Fruit fly (Drosophila melanogaster) whole organism, embryonic: ENCODE data around the gene CG13842.

Experiments used
- CG10366 ChIP-seq: fragments of 200-800 bp; sonication (Bioruptor generic); IDR thresholded peaks from 2 replicates; pipeline ENCODE4 v1.3.6; 2022; ENCODE audit warnings: missing biosample characterization, missing genetic modification characterization
- CG10543 ChIP-seq: fragments of 200-800 bp; sonication (Bioruptor generic); optimal IDR thresholded peaks from 3 replicates; lab custom pipeline; 2017; ENCODE audit warnings: missing biosample characterization, mild to moderate bottlenecking, missing genetic modification characterization, moderate library complexity
- CG11723 ChIP-seq: fragments of 200-800 bp; sonication (Bioruptor generic); optimal IDR thresholded peaks from 2 replicates; lab custom pipeline; 2017; ENCODE audit warnings: missing biosample characterization, mild to moderate bottlenecking, missing genetic modification characterization
- CG15011 ChIP-seq: fragments of 200-800 bp; sonication (Bioruptor generic); optimal IDR thresholded peaks from 3 replicates; lab custom pipeline; 2018; ENCODE audit warnings: missing biosample characterization, mild to moderate bottlenecking, missing genetic modification characterization
- CG15269 ChIP-seq: fragments of 200-800 bp; sonication (Bioruptor generic); optimal IDR thresholded peaks from 2 replicates; lab custom pipeline; 2018; ENCODE audit warnings: missing biosample characterization, mild to moderate bottlenecking, missing genetic modification characterization, moderate library complexity
- CG1647 ChIP-seq: fragments of 200-800 bp; sonication (Bioruptor generic); optimal IDR thresholded peaks from 3 replicates; lab custom pipeline; 2016; ENCODE audit warnings: missing biosample characterization, missing genetic modification characterization
- CG17829 ChIP-seq: fragments of 200-800 bp; optimal IDR thresholded peaks from 2 replicates; lab custom pipeline; 2019; ENCODE audit warnings: missing biosample characterization, mild to moderate bottlenecking, missing genetic modification characterization, moderate library complexity
- CG1792 ChIP-seq: fragments of 200-800 bp; sonication (Bioruptor generic); optimal IDR thresholded peaks from 2 replicates; lab custom pipeline; 2016; ENCODE audit warnings: missing biosample characterization, missing genetic modification characterization
- CG2202 ChIP-seq: fragments of 200-800 bp; sonication (Bioruptor generic); optimal IDR thresholded peaks from 2 replicates; lab custom pipeline; 2018; ENCODE audit warnings: missing biosample characterization, mild to moderate bottlenecking, missing genetic modification characterization
- CG30431 ChIP-seq: fragments of 200-800 bp; sonication (Bioruptor generic); optimal IDR thresholded peaks from 2 replicates; lab custom pipeline; 2017; ENCODE audit warnings: missing biosample characterization, missing genetic modification characterization
- CG3065 ChIP-seq: fragments of 200-800 bp; sonication (Bioruptor generic); optimal IDR thresholded peaks from 2 replicates; lab custom pipeline; 2016; ENCODE audit warnings: missing biosample characterization, missing genetic modification characterization
- CG3838 ChIP-seq: fragments of 200-800 bp; sonication (Bioruptor generic); optimal IDR thresholded peaks from 3 replicates; lab custom pipeline; 2016; ENCODE audit warnings: missing biosample characterization, missing genetic modification characterization
- CG5180 ChIP-seq: fragments of 200-800 bp; sonication (Bioruptor generic); optimal IDR thresholded peaks from 3 replicates; lab custom pipeline; 2017; ENCODE audit warnings: missing biosample characterization, missing genetic modification characterization, mild to moderate bottlenecking, moderate library complexity, missing genetic modification reagents
- CG6813 ChIP-seq: fragments of 200-800 bp; sonication (Bioruptor generic); optimal IDR thresholded peaks from 2 replicates; lab custom pipeline; 2017; ENCODE audit warnings: missing biosample characterization, missing genetic modification characterization, mild to moderate bottlenecking, moderate library complexity, missing genetic modification reagents
- CG8359 ChIP-seq: fragments of 200-800 bp; sonication (Bioruptor generic); optimal IDR thresholded peaks from 2 replicates; lab custom pipeline; 2017; ENCODE audit warnings: missing biosample characterization, mild to moderate bottlenecking, missing genetic modification characterization, borderline replicate concordance
- CG8388 ChIP-seq: fragments of 200-800 bp; sonication (Bioruptor generic); optimal IDR thresholded peaks from 2 replicates; lab custom pipeline; 2019; ENCODE audit warnings: missing biosample characterization, mild to moderate bottlenecking, missing genetic modification characterization, moderate library complexity
- CG8944 ChIP-seq: fragments of 200-800 bp; sonication (Bioruptor generic); optimal IDR thresholded peaks from 3 replicates; lab custom pipeline; 2016; ENCODE audit warnings: missing biosample characterization, missing genetic modification characterization
- Dip2 ChIP-seq: fragments of 200-800 bp; sonication (Bioruptor generic); IDR thresholded peaks from 2 replicates; pipeline ENCODE4 v1.3.6; 2022; ENCODE audit warnings: missing biosample characterization, missing genetic modification characterization
- Elba2 ChIP-seq: fragments of 200-800 bp; sonication (Bioruptor generic); optimal IDR thresholded peaks from 3 replicates; lab custom pipeline; 2016; ENCODE audit warnings: missing biosample characterization, missing genetic modification characterization
- Ets97D ChIP-seq: fragments of 200-800 bp; sonication (Bioruptor generic); optimal IDR thresholded peaks from 3 replicates; lab custom pipeline; 2016; ENCODE audit warnings: missing biosample characterization, missing genetic modification characterization
- Fer2 ChIP-seq: fragments of 200-800 bp; sonication (Bioruptor generic); optimal IDR thresholded peaks from 2 replicates; lab custom pipeline; 2018; ENCODE audit warnings: missing biosample characterization, mild to moderate bottlenecking, missing genetic modification characterization, moderate library complexity
- GATAe ChIP-seq: fragments of 200-800 bp; sonication (Bioruptor generic); conservative IDR thresholded peaks from 2 replicates; pipeline ENCODE4 v1.3.6; 2022; ENCODE audit warnings: missing biosample characterization, missing genetic modification characterization
- Hr78 ChIP-seq, 2 experiments: fragments of 200-800 bp in 1 of 2; fragments of >200 bp in 1 of 2; sonication (Bioruptor generic) in 1 of 2; optimal IDR thresholded peaks; 2 replicates each; lab custom pipeline; 2017 to 2019; ENCODE audit warnings: missing biosample characterization in 2 of 2, missing genetic modification characterization in 2 of 2, mild to moderate bottlenecking in 1 of 2, moderate library complexity in 1 of 2
- Mad ChIP-seq: fragments of 200-800 bp; sonication (Bioruptor generic); optimal IDR thresholded peaks from 2 replicates; lab custom pipeline; 2016; ENCODE audit warnings: missing biosample characterization, missing genetic modification characterization
- Max ChIP-seq: fragments of 200-800 bp; sonication (Bioruptor generic); optimal IDR thresholded peaks from 2 replicates; lab custom pipeline; 2016; ENCODE audit warnings: missing biosample characterization, mild to moderate bottlenecking, missing genetic modification characterization
- Meics ChIP-seq: fragments of 200-800 bp; sonication (Bioruptor generic); optimal IDR thresholded peaks from 2 replicates; lab custom pipeline; 2017; ENCODE audit warnings: missing biosample characterization, mild to moderate bottlenecking, missing genetic modification characterization
- Ptx1 ChIP-seq: fragments of 200-800 bp; sonication (Bioruptor generic); IDR thresholded peaks from 2 replicates; pipeline ENCODE4 v1.3.6; 2022; ENCODE audit warnings: missing biosample characterization, missing genetic modification characterization
- Sox100B ChIP-seq: fragments of 200-800 bp; sonication (Bioruptor generic); optimal IDR thresholded peaks from 3 replicates; lab custom pipeline; 2018; ENCODE audit warnings: missing biosample characterization, mild to moderate bottlenecking, missing genetic modification characterization
- ato ChIP-seq: fragments of 200-800 bp; sonication (Bioruptor generic); IDR thresholded peaks from 2 replicates; pipeline ENCODE4 v1.3.6; 2022; ENCODE audit warnings: missing biosample characterization, missing genetic modification characterization; ENCODE audit not compliant: partially characterized antibody
- bigmax ChIP-seq: fragments of 200-800 bp; sonication (Bioruptor generic); optimal IDR thresholded peaks from 2 replicates; lab custom pipeline; 2018; ENCODE audit warnings: missing biosample characterization, mild to moderate bottlenecking, missing genetic modification characterization
- cwo ChIP-seq: fragments of 200-800 bp; sonication (Bioruptor generic); optimal IDR thresholded peaks from 3 replicates; lab custom pipeline; 2017; ENCODE audit warnings: missing biosample characterization, missing genetic modification characterization, mild to moderate bottlenecking, moderate library complexity, missing genetic modification reagents
- disco-r ChIP-seq: fragments of 200-800 bp; sonication (Bioruptor generic); optimal IDR thresholded peaks from 2 replicates; lab custom pipeline; 2016; ENCODE audit warnings: missing biosample characterization, missing genetic modification characterization
- esg ChIP-seq: fragments of 200-800 bp; sonication (Bioruptor generic); conservative IDR thresholded peaks from 2 replicates; pipeline ENCODE4 v1.3.6; 2022; ENCODE audit warnings: missing biosample characterization, missing genetic modification characterization
- hkb ChIP-seq, 2 experiments: fragments of 200-800 bp in 1 of 2; fragments of >200 bp in 1 of 2; sonication (Bioruptor generic) in 1 of 2; IDR thresholded peaks in 1 of 2; optimal IDR thresholded peaks in 1 of 2; 2 replicates each; pipeline versions ENCODE4 v1.3.6 to Lab custom; 2017 to 2022; ENCODE audit warnings: missing biosample characterization in 1 of 2, missing genetic modification characterization in 1 of 2
- lab ChIP-seq: fragments of 200-800 bp; sonication (Bioruptor generic); optimal IDR thresholded peaks from 3 replicates; lab custom pipeline; 2017; ENCODE audit warnings: missing biosample characterization, missing genetic modification characterization, mild to moderate bottlenecking, moderate library complexity, missing genetic modification reagents
- org-1 ChIP-seq: fragments of 200-800 bp; sonication (Bioruptor generic); optimal IDR thresholded peaks from 2 replicates; lab custom pipeline; 2017; ENCODE audit warnings: missing biosample characterization, missing genetic modification characterization
- pan ChIP-seq, 4 experiments: fragments of >200 bp in 3 of 4; fragments of 200-800 bp in 1 of 4; sonication (Bioruptor generic) in 1 of 4; optimal IDR thresholded peaks in 3 of 4; IDR thresholded peaks in 1 of 4; 2 replicates each; pipeline versions ENCODE4 v1.3.6 to Lab custom; 2017 to 2022; ENCODE audit warnings: missing biosample characterization in 2 of 4, missing genetic modification characterization in 2 of 4, mixed read lengths in 1 of 4
- prd ChIP-seq, 3 experiments: fragments of >200 bp in 2 of 3; fragments of 200-800 bp in 1 of 3; sonication (Bioruptor generic) in 1 of 3; optimal IDR thresholded peaks in 2 of 3; IDR thresholded peaks in 1 of 3; 2 replicates in 2 of 3; 3 replicates in 1 of 3; pipeline versions ENCODE4 v1.3.6 to Lab custom; 2017 to 2022; ENCODE audit warnings: missing biosample characterization in 1 of 3, missing genetic modification characterization in 1 of 3
- row ChIP-seq: fragments of 200-800 bp; sonication (Bioruptor generic); IDR thresholded peaks from 3 replicates; pipeline ENCODE4 v1.3.6; 2022; ENCODE audit warnings: missing biosample characterization, missing genetic modification characterization
- salm ChIP-seq: fragments of 200-800 bp; sonication (Bioruptor generic); optimal IDR thresholded peaks from 2 replicates; lab custom pipeline; 2018; ENCODE audit warnings: missing biosample characterization, mild to moderate bottlenecking, missing genetic modification characterization
- sd ChIP-seq: fragments of 200-800 bp; sonication (Bioruptor generic); optimal IDR thresholded peaks from 3 replicates; lab custom pipeline; 2018; ENCODE audit warnings: missing biosample characterization, mild to moderate bottlenecking, missing genetic modification characterization, moderate library complexity
- ssp ChIP-seq: fragments of 200-800 bp; sonication (Bioruptor generic); IDR thresholded peaks from 2 replicates; pipeline ENCODE4 v1.3.6; 2022; ENCODE audit warnings: missing biosample characterization, missing genetic modification characterization
- tap ChIP-seq: fragments of 200-800 bp; optimal IDR thresholded peaks from 3 replicates; lab custom pipeline; 2019; ENCODE audit warnings: missing biosample characterization, mild to moderate bottlenecking, missing genetic modification characterization, moderate library complexity
- trh ChIP-seq: fragments of 200-800 bp; sonication (Bioruptor generic); optimal IDR thresholded peaks from 2 replicates; lab custom pipeline; 2016; ENCODE audit warnings: missing biosample characterization, missing genetic modification characterization
- wdn ChIP-seq: fragments of 200-800 bp; sonication (Bioruptor generic); IDR thresholded peaks from 2 replicates; pipeline ENCODE4 v1.3.6; 2022; ENCODE audit warnings: missing biosample characterization, missing genetic modification characterization
- wek ChIP-seq: fragments of 200-800 bp; sonication (Bioruptor generic); optimal IDR thresholded peaks from 3 replicates; lab custom pipeline; 2018; ENCODE audit warnings: missing biosample characterization, mild to moderate bottlenecking, missing genetic modification characterization, moderate library complexity

CG13842 gene

DNA sequence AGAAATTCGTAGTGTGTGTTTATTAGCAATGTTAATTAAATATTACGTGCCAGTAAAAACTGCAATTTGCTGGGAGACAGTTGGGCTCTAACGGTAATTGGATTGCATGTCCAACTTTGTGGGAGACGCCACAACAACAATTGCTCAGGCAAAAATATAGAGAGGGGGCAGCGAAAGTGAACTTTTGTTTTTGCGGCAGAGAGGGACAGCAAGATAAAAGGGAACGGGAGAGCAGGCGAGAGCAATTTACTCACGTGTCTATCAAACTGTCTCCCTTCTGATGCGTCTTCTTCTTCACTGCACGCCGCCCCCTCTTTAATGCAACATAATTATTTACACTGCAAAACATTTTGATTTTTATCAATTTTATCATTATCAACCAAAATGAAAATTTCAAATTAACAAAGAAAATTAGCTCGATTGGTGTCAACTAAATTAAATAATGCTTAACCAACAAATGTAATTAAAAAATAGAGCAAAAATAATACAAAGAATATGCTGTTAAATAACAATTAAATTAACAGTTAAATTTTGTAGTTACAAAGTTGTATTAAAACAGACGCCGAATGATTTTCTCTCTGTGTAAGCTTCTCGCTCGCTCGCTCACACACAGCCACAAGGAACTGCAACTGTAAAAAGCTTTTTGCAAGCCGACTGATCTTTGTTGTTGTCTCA lies 39.7 kb downstream of the CG13842 start (continued):
- TF ChIP-seq CG6813 (GFP tag; lab: Kevin White, UChicago) (peak; percentile 66), CG2202 (tag; lab: Kevin White, UChicago) (peak; percentile 62), CG17829 (tag; lab: Kevin White, UChicago) (peak; percentile 79), CG30431 (GFP tag; lab: Kevin White, UChicago) (peak; percentile 67), tap (tag; lab: Kevin White, UChicago) (peak; percentile 92), Sox100B (GFP tag; lab: Kevin White, UChicago) (peak; percentile 94), CG10366 (peak; percentile 78), wdn (GFP tag; lab: Robert Waterston, UW) (peak; percentile 43; the same call in 1 of the 2 replicates), prd (optimal IDR thresholded peaks at IDR 0.05; lab: Kevin White, UChicago) (no peak), prd (GFP tag; IDR thresholded peaks at IDR 0.05; lab: Robert Waterston, UW) (peak; percentile 77), org-1 (peak; percentile 69), row (GFP tag; lab: Robert Waterston, UW) (peak; percentile 76), CG3065 (GFP tag; lab: Kevin White, UChicago) (peak; percentile 53), CG15011 (peak; percentile 66), ato (GFP tag; lab: Robert Waterston, UW) (no peak), GATAe (no peak), bigmax (GFP tag; lab: Kevin White, UChicago) (no peak), Ptx1 (peak; percentile 73), CG8944 (GFP tag; lab: Kevin White, UChicago) (peak; percentile 45), Mad (GFP tag; lab: Kevin White, UChicago) (peak; percentile 59), CG1647 (GFP tag; lab: Kevin White, UChicago) (peak; percentile 61), CG8359 (GFP tag; lab: Kevin White, UChicago) (peak; percentile 66), CG5180 (GFP tag; lab: Kevin White, UChicago) (peak; percentile 74), sd (tag; lab: Kevin White, UChicago) (no peak), Elba2 (GFP tag; lab: Kevin White, UChicago) (no peak), salm (tag; lab: Kevin White, UChicago) (peak; percentile 58), lab (GFP tag; lab: Kevin White, UChicago) (peak; percentile 79), Fer2 (tag; lab: Kevin White, UChicago) (peak; percentile 13), CG11723 (GFP tag; lab: Kevin White, UChicago) (peak; percentile 60), CG10543 (GFP tag; lab: Kevin White, UChicago) (no peak), pan (optimal IDR thresholded peaks at IDR 0.05; lab: Kevin White, UChicago) (no peak), pan (GFP tag; optimal IDR thresholded peaks at IDR 0.05 in 1 of 2, IDR thresholded peaks at IDR 0.05 in 1 of 2) (peak in 1 of 2 experiments; percentile 60), Max (GFP tag; lab: Kevin White, UChicago) (peak; percentile 39), cwo (GFP tag; lab: Kevin White, UChicago) (peak; percentile 73), Ets97D (GFP tag; lab: Kevin White, UChicago) (peak; percentile 13), Meics (GFP tag; lab: Kevin White, UChicago) (peak; percentile 67), CG1792 (GFP tag; lab: Kevin White, UChicago) (peak; percentile 61), wek (GFP tag; lab: Kevin White, UChicago) (no peak), ssp (peak; percentile 44; the same call in 1 of the 2 replicates), Hr78 (GFP tag; optimal IDR thresholded peaks at IDR 0.05; lab: Kevin White, UChicago) (peak in 1 of 2 experiments; percentile 73), CG15269 (tag; lab: Kevin White, UChicago) (peak; percentile 68), CG3838 (GFP tag; lab: Kevin White, UChicago) (peak; percentile 22), CG8388 (GFP tag; lab: Kevin White, UChicago) (peak; percentile 84), esg (GFP tag; lab: Robert Waterston, UW) (peak; percentile 69), Dip2 (GFP tag; lab: Robert Waterston, UW) (0 out of 2 replicates have a peak, but pooled peaks have one; percentile 20), disco-r (GFP tag; lab: Kevin White, UChicago) (no peak), trh (GFP tag; lab: Kevin White, UChicago) (peak; percentile 21), hkb (optimal IDR thresholded peaks at IDR 0.05; lab: Kevin White, UChicago) (no peak), hkb (GFP tag; IDR thresholded peaks at IDR 0.05; lab: Robert Waterston, UW) (peak; percentile 86)
